Worm (Caenorhabditis elegans) whole organism, L4/young adult: ENCODE measurements around the gene F36D3.5.

Experiments used
- W03F9.2 ChIP-seq: fragments of 150-350 bp; optimal IDR thresholded peaks from 2 replicates; lab custom pipeline; 2014; ENCODE audit warnings: missing biosample characterization, missing genetic modification characterization
- him-1 ChIP-seq: sonication (generic microtip); optimal IDR thresholded peaks from 2 replicates; lab custom pipeline; 2016; ENCODE audit warnings: missing genotype, missing genetic modification reagents, missing genetic modification characterization, missing compliant biosample characterization

ce11 chrV:16483044-16483443, 32.0 kb downstream of the F36D3.5 start, which contains the start of gene F57E7.2:
- no peak for TF ChIP-seq W03F9.2 (tag; lab: Kevin White, UChicago)
- TF ChIP-seq him-1 (tag; lab: Kevin White, UChicago): no peak
